Worm (Caenorhabditis elegans): Measurements from ENCODE around the gene M03C11.9.

DNA sequence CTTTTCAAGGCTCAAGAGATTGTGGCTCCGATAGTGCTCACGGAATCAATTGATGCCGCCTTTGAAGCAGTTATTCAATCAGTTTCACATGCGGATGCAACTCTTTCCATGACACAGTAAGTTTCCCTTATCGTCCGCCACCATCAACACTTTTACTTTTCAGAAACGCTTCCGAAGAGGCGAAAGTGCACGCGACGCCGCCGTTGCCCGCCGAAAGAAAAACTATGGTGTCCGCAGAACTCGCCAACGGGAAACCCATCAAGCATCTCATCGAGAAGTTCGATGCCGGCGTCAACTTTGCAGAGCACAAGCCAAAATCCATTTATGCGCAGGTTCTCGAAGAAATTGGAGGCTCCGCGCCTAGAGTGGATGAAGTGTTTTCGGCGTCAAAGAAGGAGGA, 38.1 kb downstream of the M03C11.9 start:
- TF ChIP-seq lin-38 (GFP tag; IDR thresholded peaks at IDR 0.05) (no peak), unc-130 (GFP tag; optimal IDR thresholded peaks at IDR 0.05) (no peak), nhr-48 (tag; optimal IDR thresholded peaks at IDR 0.05) (no peak), pha-4 (GFP tag; IDR thresholded peaks at IDR 0.05) (no peak), pha-4 (tag; optimal IDR thresholded peaks at IDR 0.05) (no peak), dpl-1 (GFP tag; optimal IDR thresholded peaks at IDR 0.05) (no peak), ztf-11 (tag; optimal IDR thresholded peaks at IDR 0.05) (no peak), nhr-28 (tag; optimal IDR thresholded peaks at IDR 0.05) (no peak), lin-39 (tag; optimal IDR thresholded peaks at IDR 0.05) (no peak), unc-62 (GFP tag; optimal IDR thresholded peaks at IDR 0.05 in 1 of 2) (no peak), unc-62 (tag; optimal IDR thresholded peaks at IDR 0.05) (no peak), fkh-10 (GFP tag; optimal IDR thresholded peaks at IDR 0.05) (no peak), T26A8.4 (GFP tag; IDR thresholded peaks at IDR 0.05) (no peak), pqm-1 (tag; optimal IDR thresholded peaks at IDR 0.05) (no peak), nhr-237 (tag; optimal IDR thresholded peaks at IDR 0.05) (no peak), egl-27 (tag; optimal IDR thresholded peaks at IDR 0.05) (no peak)
